Fruit fly (Drosophila melanogaster) whole organism, embryonic: ENCODE measurements around the gene CG43354.

Experiments
- ATbp ChIP-seq: fragments of 200-800 bp; sonication (Bioruptor generic); optimal IDR thresholded peaks from 2 replicates; lab custom pipeline; 2017; ENCODE audit warnings: missing biosample characterization, mild to moderate bottlenecking, missing genetic modification characterization, missing genetic modification reagents
- CG10267 ChIP-seq: fragments of 200-800 bp; sonication (Bioruptor generic); optimal IDR thresholded peaks from 2 replicates; lab custom pipeline; 2018; ENCODE audit warnings: missing biosample characterization, mild to moderate bottlenecking, missing genetic modification characterization, moderate library complexity
- CG10565 ChIP-seq: fragments of 200-800 bp; sonication (Bioruptor generic); optimal IDR thresholded peaks from 3 replicates; lab custom pipeline; 2016; ENCODE audit warnings: missing biosample characterization, mild to moderate bottlenecking, missing genetic modification characterization
- CG10654 ChIP-seq: fragments of 200-800 bp; sonication (Bioruptor generic); optimal IDR thresholded peaks from 2 replicates; lab custom pipeline; 2016; ENCODE audit warnings: missing biosample characterization, missing genetic modification characterization
- CG10959 ChIP-seq: fragments of 200-800 bp; sonication (Bioruptor generic); IDR thresholded peaks from 2 replicates; pipeline ENCODE4 v1.3.6; 2022; ENCODE audit warnings: missing biosample characterization, missing genetic modification characterization
- CG11723 ChIP-seq: fragments of 200-800 bp; sonication (Bioruptor generic); optimal IDR thresholded peaks from 2 replicates; lab custom pipeline; 2017; ENCODE audit warnings: missing biosample characterization, mild to moderate bottlenecking, missing genetic modification characterization
- CG12219 ChIP-seq: fragments of 200-800 bp; sonication (Bioruptor generic); optimal IDR thresholded peaks from 3 replicates; lab custom pipeline; 2018; ENCODE audit warnings: missing biosample characterization, mild to moderate bottlenecking, missing genetic modification characterization
- CG13424 ChIP-seq: fragments of 200-800 bp; sonication (Bioruptor generic); optimal IDR thresholded peaks from 2 replicates; lab custom pipeline; 2019; ENCODE audit warnings: missing biosample characterization, mild to moderate bottlenecking, missing genetic modification characterization, moderate library complexity
- CG14667 ChIP-seq: fragments of 200-800 bp; sonication (Bioruptor generic); IDR thresholded peaks from 2 replicates; pipeline ENCODE4 v1.3.6; 2022; ENCODE audit warnings: missing biosample characterization, missing genetic modification characterization
- CG15269 ChIP-seq: fragments of 200-800 bp; sonication (Bioruptor generic); optimal IDR thresholded peaks from 2 replicates; lab custom pipeline; 2018; ENCODE audit warnings: missing biosample characterization, mild to moderate bottlenecking, missing genetic modification characterization, moderate library complexity
- CG16815 ChIP-seq: fragments of 200-800 bp; sonication (Bioruptor generic); optimal IDR thresholded peaks from 3 replicates; lab custom pipeline; 2017; ENCODE audit warnings: missing biosample characterization, mild to moderate bottlenecking, missing genetic modification characterization
- CG17186 ChIP-seq: fragments of 200-800 bp; sonication (Bioruptor generic); optimal IDR thresholded peaks from 3 replicates; lab custom pipeline; 2017; ENCODE audit warnings: missing biosample characterization, missing genetic modification reagents, missing genetic modification characterization
- CG17829 ChIP-seq: fragments of 200-800 bp; optimal IDR thresholded peaks from 2 replicates; lab custom pipeline; 2019; ENCODE audit warnings: missing biosample characterization, mild to moderate bottlenecking, missing genetic modification characterization, moderate library complexity
- CG18619 ChIP-seq: fragments of 200-800 bp; sonication (Bioruptor generic); optimal IDR thresholded peaks from 3 replicates; lab custom pipeline; 2017; ENCODE audit warnings: missing biosample characterization, mild to moderate bottlenecking, missing genetic modification characterization
- CG30431 ChIP-seq: fragments of 200-800 bp; sonication (Bioruptor generic); optimal IDR thresholded peaks from 2 replicates; lab custom pipeline; 2017; ENCODE audit warnings: missing biosample characterization, missing genetic modification characterization
- CG31441 ChIP-seq: fragments of 200-800 bp; sonication (Bioruptor generic); IDR thresholded peaks from 2 replicates; pipeline ENCODE4 v1.3.6; 2022; ENCODE audit warnings: missing biosample characterization, missing genetic modification characterization
- CG32532 ChIP-seq: fragments of 200-800 bp; sonication (Bioruptor generic); IDR thresholded peaks from 2 replicates; pipeline ENCODE4 v1.3.6; 2022; ENCODE audit warnings: missing biosample characterization, missing genetic modification characterization
- CG4617 ChIP-seq: fragments of 200-800 bp; sonication (Bioruptor generic); optimal IDR thresholded peaks from 3 replicates; lab custom pipeline; 2016; ENCODE audit warnings: missing biosample characterization, missing genetic modification characterization, borderline replicate concordance
- CG6254 ChIP-seq: fragments of 200-800 bp; sonication (Bioruptor generic); optimal IDR thresholded peaks from 3 replicates; lab custom pipeline; 2017; ENCODE audit warnings: mild to moderate bottlenecking, missing biosample characterization, missing genetic modification reagents, missing genetic modification characterization
- CG7556 ChIP-seq: fragments of 200-800 bp; sonication (Bioruptor generic); optimal IDR thresholded peaks from 2 replicates; lab custom pipeline; 2017; ENCODE audit warnings: missing biosample characterization, mild to moderate bottlenecking, missing genetic modification characterization
- CG8388 ChIP-seq: fragments of 200-800 bp; sonication (Bioruptor generic); optimal IDR thresholded peaks from 2 replicates; lab custom pipeline; 2019; ENCODE audit warnings: missing biosample characterization, mild to moderate bottlenecking, missing genetic modification characterization, moderate library complexity
- CG8944 ChIP-seq: fragments of 200-800 bp; sonication (Bioruptor generic); optimal IDR thresholded peaks from 3 replicates; lab custom pipeline; 2016; ENCODE audit warnings: missing biosample characterization, missing genetic modification characterization
- D ChIP-seq, 2 experiments: fragments of 200-800 bp in 1 of 2; fragments of >200 bp in 1 of 2; sonication (Bioruptor generic) in 1 of 2; optimal IDR thresholded peaks; 2 replicates in 1 of 2; 3 replicates in 1 of 2; lab custom pipeline; 2017; ENCODE audit warnings: mild to moderate bottlenecking in 1 of 2, missing biosample characterization in 1 of 2, missing genetic modification characterization in 1 of 2, missing genetic modification reagents in 1 of 2
- Eip74EF ChIP-seq, 2 experiments: fragments of 200-800 bp in 1 of 2; fragments of >200 bp in 1 of 2; sonication (Bioruptor generic) in 1 of 2; optimal IDR thresholded peaks; 2 replicates each; lab custom pipeline; 2017 to 2019; ENCODE audit warnings: missing biosample characterization in 2 of 2, missing genetic modification characterization in 2 of 2, mild to moderate bottlenecking in 1 of 2, moderate library complexity in 1 of 2
- Ets65A ChIP-seq: fragments of 200-800 bp; sonication (Bioruptor generic); peaks from one replicate; lab custom pipeline; 2016; ENCODE audit warnings: missing biosample characterization, missing genetic modification characterization
- Fer2 ChIP-seq: fragments of 200-800 bp; sonication (Bioruptor generic); optimal IDR thresholded peaks from 2 replicates; lab custom pipeline; 2018; ENCODE audit warnings: missing biosample characterization, mild to moderate bottlenecking, missing genetic modification characterization, moderate library complexity
- Gsc ChIP-seq: fragments of 200-800 bp; sonication (Bioruptor generic); IDR thresholded peaks from 2 replicates; pipeline ENCODE4 v1.3.6; 2022; ENCODE audit warnings: missing biosample characterization, missing genetic modification characterization
- Hr51 ChIP-seq, 2 experiments: fragments of 200-800 bp; sonication (Bioruptor generic); optimal IDR thresholded peaks; 2 replicates in 1 of 2; 3 replicates in 1 of 2; lab custom pipeline; 2016 to 2018; ENCODE audit warnings: missing biosample characterization in 2 of 2, missing genetic modification characterization in 2 of 2, mild to moderate bottlenecking in 1 of 2, moderate library complexity in 1 of 2
- Mad ChIP-seq: fragments of 200-800 bp; sonication (Bioruptor generic); optimal IDR thresholded peaks from 2 replicates; lab custom pipeline; 2016; ENCODE audit warnings: missing biosample characterization, missing genetic modification characterization
- Six4 ChIP-seq: fragments of 200-800 bp; sonication (Bioruptor generic); optimal IDR thresholded peaks from 2 replicates; lab custom pipeline; 2016; ENCODE audit warnings: missing biosample characterization, missing genetic modification characterization
- Sox100B ChIP-seq: fragments of 200-800 bp; sonication (Bioruptor generic); optimal IDR thresholded peaks from 3 replicates; lab custom pipeline; 2018; ENCODE audit warnings: missing biosample characterization, mild to moderate bottlenecking, missing genetic modification characterization
- Spps ChIP-seq: fragments of 200-800 bp; sonication (Bioruptor generic); optimal IDR thresholded peaks from 2 replicates; lab custom pipeline; 2018; ENCODE audit warnings: missing biosample characterization, mild to moderate bottlenecking, missing genetic modification characterization
- Sry-δ ChIP-seq: fragments of 200-800 bp; sonication (Bioruptor generic); optimal IDR thresholded peaks from 2 replicates; lab custom pipeline; 2016; ENCODE audit warnings: missing biosample characterization, missing genetic modification characterization
- YL-1 ChIP-seq: fragments of 200-800 bp; sonication (Bioruptor generic); optimal IDR thresholded peaks from 3 replicates; lab custom pipeline; 2017; ENCODE audit warnings: missing biosample characterization, mild to moderate bottlenecking, missing genetic modification characterization
- bcd ChIP-seq: fragments of 200-800 bp; sonication (Bioruptor generic); optimal IDR thresholded peaks from 2 replicates; lab custom pipeline; 2017; ENCODE audit warnings: missing biosample characterization, mild to moderate bottlenecking, missing genetic modification characterization
- exex ChIP-seq: fragments of 200-800 bp; sonication (Bioruptor generic); optimal IDR thresholded peaks from 4 replicates; lab custom pipeline; 2018; ENCODE audit warnings: missing biosample characterization, mild to moderate bottlenecking, missing genetic modification characterization, moderate library complexity
- fd64A ChIP-seq: fragments of 200-800 bp; sonication (Bioruptor generic); optimal IDR thresholded peaks from 3 replicates; lab custom pipeline; 2018; ENCODE audit warnings: missing biosample characterization, mild to moderate bottlenecking, missing genetic modification characterization
- gcm ChIP-seq: fragments of 200-800 bp; sonication (Bioruptor generic); optimal IDR thresholded peaks from 2 replicates; lab custom pipeline; 2019; ENCODE audit warnings: missing biosample characterization, mild to moderate bottlenecking, missing genetic modification characterization, moderate library complexity
- hb ChIP-seq: fragments of 200-800 bp; sonication (Bioruptor generic); IDR thresholded peaks from 3 replicates; pipeline ENCODE4 v1.3.6; 2022; ENCODE audit warnings: missing biosample characterization, missing genetic modification characterization; ENCODE audit not compliant: partially characterized antibody
- nau ChIP-seq: fragments of 200-800 bp; sonication (Bioruptor generic); optimal IDR thresholded peaks from 3 replicates; lab custom pipeline; 2017; ENCODE audit warnings: missing biosample characterization, mild to moderate bottlenecking, missing genetic modification characterization, missing genetic modification reagents
- nom ChIP-seq: fragments of 200-800 bp; sonication (Bioruptor generic); optimal IDR thresholded peaks from 2 replicates; lab custom pipeline; 2017; ENCODE audit warnings: missing biosample characterization, missing genetic modification characterization, mild to moderate bottlenecking, moderate library complexity, missing genetic modification reagents
- pnt ChIP-seq: fragments of 200-800 bp; sonication (Bioruptor generic); optimal IDR thresholded peaks from 3 replicates; lab custom pipeline; 2016; ENCODE audit warnings: missing biosample characterization, missing genetic modification characterization
- rib ChIP-seq: fragments of 200-800 bp; sonication (Bioruptor generic); IDR thresholded peaks from 2 replicates; pipeline ENCODE4 v1.3.6; 2022; ENCODE audit warnings: missing biosample characterization, missing genetic modification characterization
- row ChIP-seq: fragments of 200-800 bp; sonication (Bioruptor generic); IDR thresholded peaks from 3 replicates; pipeline ENCODE4 v1.3.6; 2022; ENCODE audit warnings: missing biosample characterization, missing genetic modification characterization
- run ChIP-seq: fragments of 200-800 bp; sonication (Bioruptor generic); optimal IDR thresholded peaks from 3 replicates; lab custom pipeline; 2018; ENCODE audit warnings: missing biosample characterization, mild to moderate bottlenecking, missing genetic modification characterization
- sisA ChIP-seq: fragments of 200-800 bp; sonication (Bioruptor generic); IDR thresholded peaks from 2 replicates; pipeline ENCODE4 v1.3.6; 2022; ENCODE audit warnings: missing biosample characterization, missing genetic modification characterization
- slp2 ChIP-seq: fragments of 200-800 bp; sonication (Bioruptor generic); optimal IDR thresholded peaks from 2 replicates; lab custom pipeline; 2016; ENCODE audit warnings: missing biosample characterization, missing genetic modification characterization
- trem ChIP-seq: fragments of 200-800 bp; optimal IDR thresholded peaks from 3 replicates; lab custom pipeline; 2019; ENCODE audit warnings: missing biosample characterization, mild to moderate bottlenecking, missing genetic modification characterization, moderate library complexity
- z ChIP-seq: fragments of 200-800 bp; sonication (Bioruptor generic); IDR thresholded peaks from 3 replicates; pipeline ENCODE4 v1.3.6; 2022; ENCODE audit warnings: missing biosample characterization, missing genetic modification characterization

Gene CG43354

dm6 chr2L:18312309-18312708, 3.1 kb upstream of the CG43354 start (continued):
- TF ChIP-seq CG18619 (GFP tag; lab: Kevin White, UChicago), result peak; percentile 33
- TF ChIP-seq CG30431, result peak; percentile 1
- TF ChIP-seq CG8388 (GFP tag; lab: Kevin White, UChicago), result peak; percentile 73
- TF ChIP-seq ATbp (GFP tag; lab: Kevin White, UChicago), result peak; percentile 47
- TF ChIP-seq CG4617 (GFP tag; lab: Kevin White, UChicago), result no peak
- TF ChIP-seq Sry-δ (GFP tag; lab: Kevin White, UChicago), result no peak
- TF ChIP-seq CG15269 (tag; lab: Kevin White, UChicago), result peak; percentile 26
- TF ChIP-seq gcm (GFP tag; lab: Kevin White, UChicago), result peak; percentile 7
- TF ChIP-seq CG31441 (GFP tag; lab: Robert Waterston, UW), result peak; percentile 73; the same call in 1 of the 2 replicates
- peak; percentile 39 for TF ChIP-seq trem
- no peak for TF ChIP-seq rib (GFP tag; lab: Robert Waterston, UW)
- TF ChIP-seq hb (GFP tag; lab: Robert Waterston, UW), result no peak
- peak; percentile 17 for TF ChIP-seq nau (GFP tag; lab: Kevin White, UChicago)
- TF ChIP-seq CG10654, result no peak
- TF ChIP-seq fd64A (GFP tag; lab: Kevin White, UChicago), result peak; percentile 2
- TF ChIP-seq Six4 (GFP tag; lab: Kevin White, UChicago), result peak; percentile 1
- TF ChIP-seq sisA (GFP tag; lab: Robert Waterston, UW), result peak; percentile 37
- no peak for TF ChIP-seq D (optimal IDR thresholded peaks at IDR 0.05; lab: Kevin White, UChicago)
- peak; percentile 61 for TF ChIP-seq D (GFP tag; optimal IDR thresholded peaks at IDR 0.05; lab: Kevin White, UChicago)
- TF ChIP-seq CG17186 (GFP tag; lab: Kevin White, UChicago), result no peak
- TF ChIP-seq Spps, result peak; percentile 63
- TF ChIP-seq Mad (GFP tag; lab: Kevin White, UChicago), result no peak
- TF ChIP-seq CG10565 (GFP tag; lab: Kevin White, UChicago), result no peak
- no peak for TF ChIP-seq YL-1 (GFP tag; lab: Kevin White, UChicago)
- peak; percentile 30 for TF ChIP-seq slp2
- TF ChIP-seq CG7556, result peak; percentile 54
- TF ChIP-seq CG10267, result peak; percentile 44
- 0 out of 3 replicates have a peak, but pooled peaks have one; percentile 18 for TF ChIP-seq row (GFP tag; lab: Robert Waterston, UW)
- TF ChIP-seq CG14667, result no peak
- TF ChIP-seq z, result no peak
- no peak for TF ChIP-seq Gsc (GFP tag; lab: Robert Waterston, UW)
- peak; percentile 59 for TF ChIP-seq CG17829 (tag; lab: Kevin White, UChicago)
- TF ChIP-seq CG6254 (GFP tag; lab: Kevin White, UChicago), result peak; percentile 32
- TF ChIP-seq Sox100B (GFP tag; lab: Kevin White, UChicago), result peak; percentile 45
- 0 out of 2 replicates have a peak, but pooled peaks have one; percentile 11 for TF ChIP-seq CG10959
- TF ChIP-seq exex, result no peak
- TF ChIP-seq Hr51 (GFP tag; optimal IDR thresholded peaks at IDR 0.05; lab: Kevin White, UChicago), result peak in 1 of 2 experiments; percentile 71
- TF ChIP-seq Ets65A (GFP tag; lab: Kevin White, UChicago), result no peak
- peak; percentile 60 for TF ChIP-seq nom
- TF ChIP-seq pnt (GFP tag; lab: Kevin White, UChicago), result peak; percentile 50
- TF ChIP-seq CG12219 (GFP tag; lab: Kevin White, UChicago), result peak; percentile 15
- peak; percentile 12 for TF ChIP-seq CG8944 (GFP tag; lab: Kevin White, UChicago)
- peak; percentile 41 for TF ChIP-seq CG11723
- TF ChIP-seq CG32532 (GFP tag; lab: Robert Waterston, UW), result no peak
- no peak for TF ChIP-seq Fer2 (tag; lab: Kevin White, UChicago)
- peak; percentile 32 for TF ChIP-seq bcd (GFP tag; lab: Kevin White, UChicago)
- peak; percentile 4 for TF ChIP-seq run (tag; lab: Kevin White, UChicago)
- peak; percentile 49 for TF ChIP-seq CG13424
- TF ChIP-seq CG16815 (GFP tag; lab: Kevin White, UChicago), result peak; percentile 27
- TF ChIP-seq Eip74EF (GFP tag; optimal IDR thresholded peaks at IDR 0.05; lab: Kevin White, UChicago), result peak in 1 of 2 experiments; percentile 24
